Worm (Caenorhabditis elegans): Measurements from ENCODE around the gene oac-22.

- no peak for TF ChIP-seq nhr-23 (tag; optimal IDR thresholded peaks at IDR 0.05)
- TF ChIP-seq unc-39 (tag; optimal IDR thresholded peaks at IDR 0.05) = no peak
- TF ChIP-seq elt-3 (tag; optimal IDR thresholded peaks at IDR 0.05) = no peak
- no peak for TF ChIP-seq unc-55 (GFP tag; optimal IDR thresholded peaks at IDR 0.05)
- no peak for TF ChIP-seq ztf-4 (tag; optimal IDR thresholded peaks at IDR 0.05)
- no peak for TF ChIP-seq C34F6.9 (tag; optimal IDR thresholded peaks at IDR 0.05)
- TF ChIP-seq alr-1 (tag; optimal IDR thresholded peaks at IDR 0.05) = no peak
- TF ChIP-seq ceh-16 (tag; optimal IDR thresholded peaks at IDR 0.05) = no peak
- TF ChIP-seq lin-13 (GFP tag; optimal IDR thresholded peaks at IDR 0.05) = no peak
- no peak for TF ChIP-seq lin-39 (tag; optimal IDR thresholded peaks at IDR 0.05)
- no peak for TF ChIP-seq mbf-1 (tag; optimal IDR thresholded peaks at IDR 0.05)
- no peak for TF ChIP-seq aly-2 (tag; optimal IDR thresholded peaks at IDR 0.05)
These were observed 46.0 kb upstream of the oac-22 start, which contains the start of gene F28F9.2 for ce11 chrIV:3839420-3839819.
